Fruit fly (Drosophila melanogaster) whole organism, embryonic: ENCODE data around the gene CG43401.

Experiments used
- Aef1 ChIP-seq: fragments of 200-800 bp; sonication (Bioruptor generic); IDR thresholded peaks from 3 replicates; pipeline ENCODE4 v1.3.6; 2022; ENCODE audit warnings: missing biosample characterization, missing genetic modification characterization
- Awh ChIP-seq: fragments of 200-800 bp; sonication (Bioruptor generic); IDR thresholded peaks from 2 replicates; pipeline ENCODE4, ENCODE4 v1.3.6; 2022; ENCODE audit warnings: missing biosample characterization, missing genetic modification characterization
- BEAF-32 ChIP-seq: fragments of 200-800 bp; sonication (Bioruptor generic); optimal IDR thresholded peaks from 3 replicates; lab custom pipeline; 2017; ENCODE audit warnings: missing biosample characterization, missing genetic modification characterization, mild to moderate bottlenecking, moderate library complexity, missing genetic modification reagents
- CG1024 ChIP-seq: fragments of 200-800 bp; sonication (Bioruptor generic); IDR thresholded peaks from 2 replicates; pipeline ENCODE4 v1.3.6; 2022; ENCODE audit warnings: missing biosample characterization, missing genetic modification characterization
- CG12219 ChIP-seq: fragments of 200-800 bp; sonication (Bioruptor generic); optimal IDR thresholded peaks from 3 replicates; lab custom pipeline; 2018; ENCODE audit warnings: missing biosample characterization, mild to moderate bottlenecking, missing genetic modification characterization
- CG12391 ChIP-seq: fragments of 200-800 bp; sonication (Bioruptor generic); optimal IDR thresholded peaks from 3 replicates; lab custom pipeline; 2018; ENCODE audit warnings: missing biosample characterization, mild to moderate bottlenecking, missing genetic modification characterization, moderate library complexity
- CG14050 ChIP-seq: fragments of 200-800 bp; sonication (Bioruptor generic); IDR thresholded peaks from 3 replicates; pipeline ENCODE4 v1.3.6; 2022; ENCODE audit warnings: missing biosample characterization, missing genetic modification characterization
- CG17359 ChIP-seq: fragments of 200-800 bp; sonication (Bioruptor generic); optimal IDR thresholded peaks from 3 replicates; lab custom pipeline; 2018; ENCODE audit warnings: missing biosample characterization, mild to moderate bottlenecking, missing genetic modification characterization, moderate library complexity
- CG17385 ChIP-seq: fragments of 200-800 bp; sonication (Bioruptor generic); optimal IDR thresholded peaks from 3 replicates; lab custom pipeline; 2018; ENCODE audit warnings: missing biosample characterization, mild to moderate bottlenecking, missing genetic modification characterization
- CG18011 ChIP-seq: fragments of 200-800 bp; sonication (Bioruptor generic); optimal IDR thresholded peaks from 2 replicates; lab custom pipeline; 2017; ENCODE audit warnings: missing biosample characterization, missing genetic modification characterization, mild to moderate bottlenecking, moderate library complexity, missing genotype
- CG1832 ChIP-seq: fragments of 200-800 bp; sonication (Bioruptor generic); optimal IDR thresholded peaks from 2 replicates; lab custom pipeline; 2017; ENCODE audit warnings: missing biosample characterization, mild to moderate bottlenecking, missing genetic modification characterization, inconsistent platforms
- CG2116 ChIP-seq: fragments of 200-800 bp; sonication (Bioruptor generic); optimal IDR thresholded peaks from 3 replicates; lab custom pipeline; 2018; ENCODE audit warnings: missing biosample characterization, mild to moderate bottlenecking, missing genetic modification characterization
- CG3065 ChIP-seq: fragments of 200-800 bp; sonication (Bioruptor generic); optimal IDR thresholded peaks from 2 replicates; lab custom pipeline; 2016; ENCODE audit warnings: missing biosample characterization, missing genetic modification characterization
- CG31224 ChIP-seq: fragments of 200-800 bp; sonication (Bioruptor generic); IDR thresholded peaks from 2 replicates; pipeline ENCODE4 v1.3.6; 2022; ENCODE audit warnings: missing biosample characterization, missing genetic modification characterization
- CG33213 ChIP-seq: fragments of 200-800 bp; sonication (Bioruptor generic); optimal IDR thresholded peaks from 3 replicates; lab custom pipeline; 2016; ENCODE audit warnings: missing biosample characterization, missing genetic modification characterization
- CG3726 ChIP-seq: fragments of 200-800 bp; sonication (Bioruptor generic); IDR thresholded peaks from 3 replicates; pipeline ENCODE4, ENCODE4 v1.3.6; 2022; ENCODE audit warnings: missing biosample characterization, missing genetic modification characterization
- CG3847 ChIP-seq: fragments of 200-800 bp; sonication (Bioruptor generic); IDR thresholded peaks from 2 replicates; pipeline ENCODE4 v1.3.6; 2022; ENCODE audit warnings: missing biosample characterization, missing genetic modification characterization
- CG6175 ChIP-seq: fragments of 200-800 bp; sonication (Bioruptor generic); IDR thresholded peaks from 3 replicates; pipeline ENCODE4 v1.3.6; 2022; ENCODE audit warnings: missing biosample characterization, missing genetic modification characterization
- CG7372 ChIP-seq: fragments of 200-800 bp; sonication (Bioruptor generic); IDR thresholded peaks from 2 replicates; pipeline ENCODE4 v1.3.6; 2022; ENCODE audit warnings: missing biosample characterization, missing genetic modification characterization
- CG8281 ChIP-seq: fragments of 200-800 bp; sonication (Bioruptor generic); optimal IDR thresholded peaks from 2 replicates; lab custom pipeline; 2018; ENCODE audit warnings: missing biosample characterization, mild to moderate bottlenecking, missing genetic modification characterization, moderate library complexity
- CG8765 ChIP-seq: fragments of 200-800 bp; sonication (Bioruptor generic); IDR thresholded peaks from 2 replicates; pipeline ENCODE4 v1.3.6; 2022; ENCODE audit warnings: missing biosample characterization, missing genetic modification characterization
- CG8944 ChIP-seq: fragments of 200-800 bp; sonication (Bioruptor generic); optimal IDR thresholded peaks from 3 replicates; lab custom pipeline; 2016; ENCODE audit warnings: missing biosample characterization, missing genetic modification characterization
- Chrac-16 ChIP-seq: fragments of 200-800 bp; sonication (Bioruptor generic); optimal IDR thresholded peaks from 3 replicates; lab custom pipeline; 2016; ENCODE audit warnings: missing biosample characterization, missing genetic modification characterization
- Deaf1 ChIP-seq: fragments of 200-800 bp; optimal IDR thresholded peaks from 3 replicates; lab custom pipeline; 2019; ENCODE audit warnings: missing biosample characterization, mild to moderate bottlenecking, missing genetic modification characterization, moderate library complexity
- Dll ChIP-seq: fragments of 200-800 bp; sonication (Bioruptor generic); IDR thresholded peaks from 4 replicates; pipeline ENCODE4 v1.3.6; 2022; ENCODE audit warnings: missing biosample characterization, missing genetic modification characterization; ENCODE audit not compliant: partially characterized antibody
- Kr ChIP-seq: fragments of 200-800 bp; sonication (Bioruptor generic); optimal IDR thresholded peaks from 2 replicates; lab custom pipeline; 2017; ENCODE audit warnings: missing biosample characterization, mild to moderate bottlenecking, missing genetic modification characterization
- MBD-R2 ChIP-seq: fragments of 200-800 bp; sonication (Bioruptor generic); IDR thresholded peaks from 2 replicates; pipeline ENCODE4 v1.3.6; 2022; ENCODE audit warnings: missing biosample characterization, missing genetic modification characterization
- Oli ChIP-seq: fragments of 200-800 bp; sonication (Bioruptor generic); optimal IDR thresholded peaks from 2 replicates; lab custom pipeline; 2018; ENCODE audit warnings: missing biosample characterization, mild to moderate bottlenecking, missing genetic modification characterization, moderate library complexity
- Xrp1 ChIP-seq: fragments of 200-800 bp; sonication (Bioruptor generic); IDR thresholded peaks from 2 replicates; pipeline ENCODE4 v1.3.6; 2022; ENCODE audit warnings: missing biosample characterization, missing genetic modification characterization
- YL-1 ChIP-seq: fragments of 200-800 bp; sonication (Bioruptor generic); optimal IDR thresholded peaks from 3 replicates; lab custom pipeline; 2017; ENCODE audit warnings: missing biosample characterization, mild to moderate bottlenecking, missing genetic modification characterization
- ato ChIP-seq: fragments of 200-800 bp; sonication (Bioruptor generic); IDR thresholded peaks from 2 replicates; pipeline ENCODE4 v1.3.6; 2022; ENCODE audit warnings: missing biosample characterization, missing genetic modification characterization; ENCODE audit not compliant: partially characterized antibody
- bcd ChIP-seq: fragments of 200-800 bp; sonication (Bioruptor generic); optimal IDR thresholded peaks from 2 replicates; lab custom pipeline; 2017; ENCODE audit warnings: missing biosample characterization, mild to moderate bottlenecking, missing genetic modification characterization
- cad ChIP-seq: fragments of >200 bp; optimal IDR thresholded peaks from 2 replicates; lab custom pipeline; 2017; ENCODE audit warnings: missing biosample characterization, missing genetic modification characterization
- cg ChIP-seq: fragments of 200-800 bp; sonication (Bioruptor generic); optimal IDR thresholded peaks from 3 replicates; lab custom pipeline; 2019; ENCODE audit warnings: missing biosample characterization, mild to moderate bottlenecking, missing genetic modification characterization, moderate library complexity
- gce ChIP-seq: fragments of 200-800 bp; sonication (Bioruptor generic); IDR thresholded peaks from 3 replicates; pipeline ENCODE4 v1.3.6; 2022; ENCODE audit warnings: missing biosample characterization, missing genetic modification characterization
- jigr1 ChIP-seq: fragments of 200-800 bp; sonication (Bioruptor generic); IDR thresholded peaks from 3 replicates; pipeline ENCODE4 v1.3.6; 2022; ENCODE audit warnings: missing biosample characterization, missing genetic modification characterization
- kay ChIP-seq: fragments of 200-800 bp; sonication (Bioruptor generic); optimal IDR thresholded peaks from 2 replicates; lab custom pipeline; 2016; ENCODE audit warnings: missing biosample characterization, missing genetic modification characterization
- ken ChIP-seq: fragments of 200-800 bp; sonication (Bioruptor generic); IDR thresholded peaks from 3 replicates; pipeline ENCODE4 v1.3.6; 2022; ENCODE audit warnings: missing biosample characterization, missing genetic modification characterization
- lab ChIP-seq: fragments of 200-800 bp; sonication (Bioruptor generic); optimal IDR thresholded peaks from 3 replicates; lab custom pipeline; 2017; ENCODE audit warnings: missing biosample characterization, missing genetic modification characterization, mild to moderate bottlenecking, moderate library complexity, missing genetic modification reagents
- lbe ChIP-seq: fragments of 200-800 bp; sonication (Bioruptor generic); optimal IDR thresholded peaks from 2 replicates; lab custom pipeline; 2016; ENCODE audit warnings: missing biosample characterization, mild to moderate bottlenecking, missing genetic modification characterization
- nerfin-1 ChIP-seq: fragments of 200-800 bp; sonication (Bioruptor generic); optimal IDR thresholded peaks from 3 replicates; lab custom pipeline; 2019; ENCODE audit warnings: missing biosample characterization, mild to moderate bottlenecking, missing genetic modification characterization, moderate library complexity
- nerfin-2 ChIP-seq: fragments of 200-800 bp; sonication (Bioruptor generic); IDR thresholded peaks from 2 replicates; pipeline ENCODE4 v1.3.6; 2022; ENCODE audit warnings: missing biosample characterization, missing genetic modification characterization; ENCODE audit not compliant: partially characterized antibody
- oc ChIP-seq: fragments of 200-800 bp; sonication (Bioruptor generic); optimal IDR thresholded peaks from 2 replicates; lab custom pipeline; 2018; ENCODE audit warnings: missing biosample characterization, mild to moderate bottlenecking, missing genetic modification characterization, moderate library complexity
- onecut ChIP-seq: fragments of 200-800 bp; sonication (Bioruptor generic); IDR thresholded peaks from 2 replicates; pipeline ENCODE4 v1.3.6; 2022; ENCODE audit warnings: missing biosample characterization, missing genetic modification characterization
- phol ChIP-seq: fragments of 200-800 bp; sonication (Bioruptor generic); optimal IDR thresholded peaks from 3 replicates; lab custom pipeline; 2018; ENCODE audit warnings: missing biosample characterization, mild to moderate bottlenecking, missing genetic modification characterization, moderate library complexity
- rib ChIP-seq: fragments of 200-800 bp; sonication (Bioruptor generic); IDR thresholded peaks from 2 replicates; pipeline ENCODE4 v1.3.6; 2022; ENCODE audit warnings: missing biosample characterization, missing genetic modification characterization
- run ChIP-seq: fragments of 200-800 bp; sonication (Bioruptor generic); optimal IDR thresholded peaks from 3 replicates; lab custom pipeline; 2018; ENCODE audit warnings: missing biosample characterization, mild to moderate bottlenecking, missing genetic modification characterization
- ssp ChIP-seq: fragments of 200-800 bp; sonication (Bioruptor generic); IDR thresholded peaks from 2 replicates; pipeline ENCODE4 v1.3.6; 2022; ENCODE audit warnings: missing biosample characterization, missing genetic modification characterization
- tgo ChIP-seq: fragments of 200-800 bp; sonication (Bioruptor generic); IDR thresholded peaks from 3 replicates; pipeline ENCODE4 v1.3.6; 2022; ENCODE audit warnings: missing biosample characterization, missing genetic modification characterization
- toy ChIP-seq: fragments of 200-800 bp; sonication (Bioruptor generic); IDR thresholded peaks from 2 replicates; pipeline ENCODE4 v1.3.6; 2022; ENCODE audit warnings: missing biosample characterization, missing genetic modification characterization
- ttk ChIP-seq: fragments of 200-800 bp; sonication (Bioruptor generic); IDR thresholded peaks from 2 replicates; pipeline ENCODE4 v2.1.2; 2022; ENCODE audit warnings: missing biosample characterization, missing genetic modification characterization

The CG43401 gene

DNA sequence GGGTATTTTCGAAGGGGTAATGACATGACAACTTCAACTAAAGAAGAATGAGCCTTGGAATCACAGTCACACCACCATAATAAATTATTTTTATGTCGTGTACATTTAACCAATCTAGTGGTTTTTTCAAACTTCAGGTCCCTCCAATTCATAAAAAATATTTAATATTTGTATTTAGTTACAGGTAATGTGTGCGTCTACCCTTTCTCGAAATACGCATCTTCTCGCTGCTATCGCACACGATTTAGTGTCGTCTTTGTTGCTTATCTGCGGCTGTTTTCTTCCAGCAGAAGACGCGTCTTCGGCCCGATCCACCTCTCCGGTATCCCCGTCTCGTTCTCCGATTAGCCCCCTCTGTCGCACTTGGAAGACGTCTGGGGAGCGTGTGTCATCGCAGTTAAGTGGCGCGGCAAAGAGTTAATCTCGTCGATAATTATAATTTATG, 1.4 kb upstream of the CG43401 start (continued):
- TF ChIP-seq run (peak; percentile 34), CG33213 (GFP tag; lab: Kevin White, UChicago) (no peak), gce (GFP tag; lab: Robert Waterston, UW) (peak; percentile 82), ssp (GFP tag; lab: Robert Waterston, UW) (peak; percentile 49), BEAF-32 (GFP tag; lab: Kevin White, UChicago) (no peak), Kr (peak; percentile 64), phol (tag; lab: Kevin White, UChicago) (peak; percentile 85), CG17359 (tag; lab: Kevin White, UChicago) (peak; percentile 65), Awh (GFP tag; lab: Robert Waterston, UW) (peak; percentile 68), Chrac-16 (peak; percentile 75), CG17385 (GFP tag; lab: Kevin White, UChicago) (peak; percentile 50), ato (GFP tag; lab: Robert Waterston, UW) (no peak), CG2116 (GFP tag; lab: Kevin White, UChicago) (peak; percentile 26), CG8281 (tag; lab: Kevin White, UChicago) (no peak), CG8944 (GFP tag; lab: Kevin White, UChicago) (peak; percentile 29), nerfin-2 (no peak), MBD-R2 (no peak; the same call in 1 of the 2 replicates), cg (GFP tag; lab: Kevin White, UChicago) (no peak), ken (GFP tag; lab: Robert Waterston, UW) (peak; percentile 73), CG7372 (GFP tag; lab: Robert Waterston, UW) (peak; percentile 30; the same call in 1 of the 2 replicates), tgo (GFP tag; lab: Robert Waterston, UW) (peak; percentile 69), onecut (GFP tag; lab: Robert Waterston, UW) (peak; percentile 30; the same call in 1 of the 2 replicates), ttk (peak; percentile 85), rib (GFP tag; lab: Robert Waterston, UW) (no peak), Xrp1 (GFP tag; lab: Robert Waterston, UW) (peak; percentile 91), CG18011 (GFP tag; lab: Kevin White, UChicago) (no peak), CG12219 (GFP tag; lab: Kevin White, UChicago) (peak; percentile 58), YL-1 (GFP tag; lab: Kevin White, UChicago) (peak; percentile 6), jigr1 (no peak), Aef1 (GFP tag; lab: Robert Waterston, UW) (peak; percentile 52; the same call in 2 of the 3 replicates), Dll (GFP tag; lab: Robert Waterston, UW) (no peak), CG12391 (peak; percentile 80), CG1024 (GFP tag; lab: Robert Waterston, UW) (peak; percentile 76), bcd (peak; percentile 68), cad (GFP tag; lab: Kevin White, UChicago) (peak; percentile 13), kay (GFP tag; lab: Kevin White, UChicago) (peak; percentile 63), CG1832 (GFP tag; lab: Kevin White, UChicago) (peak; percentile 57), nerfin-1 (tag; lab: Kevin White, UChicago) (peak; percentile 42), CG3726 (GFP tag; lab: Robert Waterston, UW) (peak; percentile 65; the same call in 2 of the 3 replicates), oc (tag; lab: Kevin White, UChicago) (peak; percentile 79), CG6175 (GFP tag; lab: Robert Waterston, UW) (peak; percentile 46; the same call in 1 of the 3 replicates), Oli (tag; lab: Kevin White, UChicago) (peak; percentile 82), lab (peak; percentile 29), Deaf1 (tag; lab: Kevin White, UChicago) (peak; percentile 40), CG8765 (GFP tag; lab: Robert Waterston, UW) (peak; percentile 67; the same call in 1 of the 2 replicates), lbe (peak; percentile 29), CG31224 (peak; percentile 66), toy (GFP tag; lab: Robert Waterston, UW) (no peak), CG3847 (GFP tag; lab: Robert Waterston, UW) (peak; percentile 39; the same call in 1 of the 2 replicates), CG3065 (GFP tag; lab: Kevin White, UChicago) (no peak), CG14050 (GFP tag; lab: Robert Waterston, UW) (peak; percentile 50; the same call in 2 of the 3 replicates)
